Fruit fly (Drosophila melanogaster): ENCODE measurements around the gene CG6144.

Gene CG6144

DNA sequence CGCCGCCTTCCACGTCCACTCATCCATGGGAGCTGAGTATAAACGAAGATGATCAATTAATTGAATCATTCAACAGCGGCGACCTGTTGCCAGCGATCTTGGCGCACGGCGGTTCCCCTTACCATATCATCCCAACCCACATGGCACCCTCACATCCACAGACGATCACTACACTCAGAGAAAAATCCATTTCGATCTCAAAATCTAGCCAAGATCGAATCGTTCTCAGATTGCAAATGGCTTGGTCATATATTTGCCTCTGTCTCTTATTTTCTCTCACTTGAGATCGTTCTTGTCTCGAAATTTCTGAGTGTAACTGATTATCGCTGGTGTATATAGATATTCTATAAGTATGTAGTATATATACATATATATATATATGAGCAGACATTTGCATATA is 20.1 kb upstream of the CG6144 start (continued):
- TF ChIP-seq grau (tag; optimal IDR thresholded peaks at IDR 0.05): peak; percentile 61
- TF ChIP-seq psq (GFP tag; optimal IDR thresholded peaks at IDR 0.05): no peak
- TF ChIP-seq TFAM (GFP tag; optimal IDR thresholded peaks at IDR 0.05): no peak
- no peak for TF ChIP-seq Sin3A (optimal IDR thresholded peaks at IDR 0.05)
- no peak for TF ChIP-seq Dip2 (GFP tag; IDR thresholded peaks at IDR 0.05)
- no peak for TF ChIP-seq CG16779 (GFP tag; IDR thresholded peaks at IDR 0.05)
- peak; percentile 38 for TF ChIP-seq CG18619 (GFP tag; optimal IDR thresholded peaks at IDR 0.05)
- TF ChIP-seq Asciz (GFP tag; optimal IDR thresholded peaks at IDR 0.05): peak; percentile 41
- peak; percentile 43 for TF ChIP-seq CG2120 (GFP tag; optimal IDR thresholded peaks at IDR 0.05)
- TF ChIP-seq tap (tag; optimal IDR thresholded peaks at IDR 0.05): peak; percentile 71
- TF ChIP-seq CG11456 (GFP tag; IDR thresholded peaks at IDR 0.05): peak; percentile 81
- TF ChIP-seq Rfx (GFP tag; IDR thresholded peaks at IDR 0.05): peak; percentile 86
- no peak for TF ChIP-seq CG3065 (GFP tag; optimal IDR thresholded peaks at IDR 0.05)
- TF ChIP-seq CG12391 (tag; optimal IDR thresholded peaks at IDR 0.05): peak; percentile 63
- no peak for TF ChIP-seq Dek (tag; optimal IDR thresholded peaks at IDR 0.05)
- peak; percentile 32; the same call in 1 of the 2 replicates for TF ChIP-seq CG43689 (GFP tag; IDR thresholded peaks at IDR 0.05)
- peak; percentile 32 for TF ChIP-seq CG6765 (GFP tag; optimal IDR thresholded peaks at IDR 0.05)
- peak; percentile 31 for TF ChIP-seq CG3407 (GFP tag; optimal IDR thresholded peaks at IDR 0.05)
- peak; percentile 60 for TF ChIP-seq H2.0 (GFP tag; IDR thresholded peaks at IDR 0.05)
- no peak for TF ChIP-seq CG42726 (GFP tag; IDR thresholded peaks at IDR 0.05; ENCODE audit: partially characterized antibody)
- peak; percentile 23 for TF ChIP-seq gsb-n (tag; optimal IDR thresholded peaks at IDR 0.05)
- TF ChIP-seq Ets65A (GFP tag): peak; percentile 93
- TF ChIP-seq sd (tag; optimal IDR thresholded peaks at IDR 0.05): no peak
- peak; percentile 47 for TF ChIP-seq D19A (tag; optimal IDR thresholded peaks at IDR 0.05)
- TF ChIP-seq BEAF-32 (GFP tag; optimal IDR thresholded peaks at IDR 0.05): no peak
- TF ChIP-seq ATbp (GFP tag; optimal IDR thresholded peaks at IDR 0.05): peak; percentile 49
- peak; percentile 75 for TF ChIP-seq CG11504 (tag; optimal IDR thresholded peaks at IDR 0.05)
- no peak for TF ChIP-seq D (optimal IDR thresholded peaks at IDR 0.05)
- peak; percentile 26 for TF ChIP-seq D (GFP tag; optimal IDR thresholded peaks at IDR 0.05)
- TF ChIP-seq onecut (GFP tag; IDR thresholded peaks at IDR 0.05): peak; percentile 38; the same call in 1 of the 2 replicates
- no peak for TF ChIP-seq klu (GFP tag; IDR thresholded peaks at IDR 0.05)
- TF ChIP-seq Eip74EF (GFP tag; optimal IDR thresholded peaks at IDR 0.05): peak in 1 of 2 experiments; percentile 3
- no peak for TF ChIP-seq CG15696 (tag; optimal IDR thresholded peaks at IDR 0.05)
- no peak for TF ChIP-seq CG15073 (GFP tag; optimal IDR thresholded peaks at IDR 0.05)
- TF ChIP-seq her (GFP tag; optimal IDR thresholded peaks at IDR 0.05): peak; percentile 18
- TF ChIP-seq Mad (GFP tag; optimal IDR thresholded peaks at IDR 0.05): peak; percentile 11
- no peak for TF ChIP-seq Poxn (GFP tag; IDR thresholded peaks at IDR 0.05)
- TF ChIP-seq dysf (GFP tag; IDR thresholded peaks at IDR 0.05): peak; percentile 72
- no peak for TF ChIP-seq shn (GFP tag; optimal IDR thresholded peaks at IDR 0.05)
- peak; percentile 90 for TF ChIP-seq kah (GFP tag; optimal IDR thresholded peaks at IDR 0.05)
- TF ChIP-seq CG10321 (GFP tag; IDR thresholded peaks at IDR 0.05): no peak
- TF ChIP-seq gro (GFP tag; optimal IDR thresholded peaks at IDR 0.05): no peak
- no peak for TF ChIP-seq Stat92E (GFP tag; optimal IDR thresholded peaks at IDR 0.05)
- peak; percentile 50 for TF ChIP-seq oc (tag; optimal IDR thresholded peaks at IDR 0.05)
- no peak for TF ChIP-seq CG4404 (GFP tag; IDR thresholded peaks at IDR 0.05)
- TF ChIP-seq CG1647 (GFP tag; optimal IDR thresholded peaks at IDR 0.05): no peak
- TF ChIP-seq Spps (tag; optimal IDR thresholded peaks at IDR 0.05): no peak
- no peak for TF ChIP-seq mld (GFP tag; IDR thresholded peaks at IDR 0.05; ENCODE audit: partially characterized antibody)
- TF ChIP-seq ash1 (GFP tag; optimal IDR thresholded peaks at IDR 0.05): no peak
- TF ChIP-seq Atf-2 (GFP tag; optimal IDR thresholded peaks at IDR 0.05): no peak
- no peak for TF ChIP-seq CG17186 (GFP tag; optimal IDR thresholded peaks at IDR 0.05)
- TF ChIP-seq CG10462 (GFP tag; optimal IDR thresholded peaks at IDR 0.05): no peak

Measured in whole organism, embryonic.